Worm (Caenorhabditis elegans) whole organism, L4/young adult: ENCODE results near the gene dph-7.

Source experiments
- W03F9.2 ChIP-seq: fragments of 150-350 bp; optimal IDR thresholded peaks from 2 replicates; lab custom pipeline; 2014; ENCODE audit warnings: missing biosample characterization, missing genetic modification characterization
- him-1 ChIP-seq: sonication (generic microtip); optimal IDR thresholded peaks from 2 replicates; lab custom pipeline; 2016; ENCODE audit warnings: missing genotype, missing genetic modification reagents, missing genetic modification characterization, missing compliant biosample characterization

- TF ChIP-seq W03F9.2 (peak; percentile 76), him-1 (tag; lab: Kevin White, UChicago) (peak; percentile 82)
Measured at ce11 chrIII:13268856-13269255, 46.1 kb upstream of the dph-7 start, which contains the start of gene cpf-2.
